Worm (Caenorhabditis elegans) whole organism, L4 larva: ENCODE measurements around the gene kars-1.

Experiments used
- F49E8.2 ChIP-seq: sonication (generic microtip); optimal IDR thresholded peaks from 2 replicates; lab custom pipeline; 2016; ENCODE audit warnings: missing compliant biosample characterization, mild to moderate bottlenecking, missing genetic modification characterization, borderline replicate concordance
- daf-12 ChIP-seq: fragments of 150-350 bp; optimal IDR thresholded peaks from 2 replicates; lab custom pipeline; 2014; ENCODE audit warnings: missing biosample characterization, missing genetic modification reagents, missing genetic modification characterization
- fos-1 ChIP-seq: fragments of 150-350 bp; optimal IDR thresholded peaks from 2 replicates; lab custom pipeline; 2014; ENCODE audit warnings: missing biosample characterization, missing genetic modification characterization
- hlh-30 ChIP-seq: sonication (generic microtip); optimal IDR thresholded peaks from 2 replicates; lab custom pipeline; 2017; ENCODE audit warnings: antibody characterized with exemption, mild to moderate bottlenecking, missing genetic modification characterization, missing compliant biosample characterization; ENCODE audit not compliant: insufficient read depth

ce11 chrII:7053649-7054048 lies 18.6 kb downstream of the kars-1 start, which contains the start of gene ZK1127.4:
- no peak for TF ChIP-seq fos-1 (tag; lab: Kevin White, UChicago)
- TF ChIP-seq hlh-30 (tag; lab: Kevin White, UChicago): no peak
- TF ChIP-seq daf-12: no peak
- TF ChIP-seq F49E8.2 (tag; lab: Kevin White, UChicago): no peak
